Worm (Caenorhabditis elegans) whole organism, dauer: ENCODE data around the gene F23D12.7.

Experiments used
- unc-62 ChIP-seq: sonication (generic microtip); optimal IDR thresholded peaks from 2 replicates; lab custom pipeline; 2017; ENCODE audit warnings: missing biosample characterization, missing genetic modification reagents, missing genetic modification characterization

F23D12.7 gene

ce11 chrX:14480248-14480647 lies 26.6 kb upstream of the F23D12.7 start, which contains the start of gene gfi-3:
TSS of gene gfi-3 (plus strand) at chrX:14480572.
- TF ChIP-seq unc-62 (GFP tag; lab: Kevin White, UChicago), result no peak

- no peak for TF ChIP-seq unc-62 (GFP tag; lab: Kevin White, UChicago)
These were observed 25.3 kb upstream of the F23D12.7 start, which contains the start of gene M163.11 for ce11 chrX:14478743-14479428. TSS of gene M163.11 (plus strand) at chrX:14479378.

ce11 chrX:14478193-14478592 lies 24.6 kb upstream of the F23D12.7 start:
- TF ChIP-seq unc-62 (GFP tag; lab: Kevin White, UChicago), result no peak

ce11 chrX:14477338-14477737 lies 23.7 kb upstream of the F23D12.7 start:
- TF ChIP-seq unc-62 (GFP tag; lab: Kevin White, UChicago), result no peak

- no peak for TF ChIP-seq unc-62 (GFP tag; lab: Kevin White, UChicago)
These were observed 23.1 kb upstream of the F23D12.7 start for ce11 chrX:14476625-14477257.

- no peak for TF ChIP-seq unc-62 (GFP tag; lab: Kevin White, UChicago)
These were observed 20.1 kb upstream of the F23D12.7 start, which contains the start of gene M163.5 for ce11 chrX:14473740-14474139. TSS of gene M163.5 (plus strand) at chrX:14474040.

- no peak for TF ChIP-seq unc-62 (GFP tag; lab: Kevin White, UChicago)
These were observed 17.1 kb upstream of the F23D12.7 start, which contains the start of gene M163.10 for ce11 chrX:14470687-14471086. TSS of gene M163.10 (plus strand) at chrX:14470987.

ce11 chrX:14469284-14469683 lies 15.6 kb upstream of the F23D12.7 start, which contains the start of gene M163.9:
TSS of gene M163.9 (plus strand) at chrX:14469584.
- TF ChIP-seq unc-62 (GFP tag; lab: Kevin White, UChicago), result no peak

ce11 chrX:14466532-14466931 lies 12.9 kb upstream of the F23D12.7 start, which contains the start of gene M163.21:
TSS of gene M163.21 (plus strand) at chrX:14466832.
- TF ChIP-seq unc-62 (GFP tag; lab: Kevin White, UChicago), result no peak

- no peak for TF ChIP-seq unc-62 (GFP tag; lab: Kevin White, UChicago)
These were observed 12.0 kb upstream of the F23D12.7 start, which contains the start of gene M163.22 for ce11 chrX:14465593-14465992. TSS of gene M163.22 (plus strand) at chrX:14465893.

ce11 chrX:14464513-14464912 lies 10.9 kb upstream of the F23D12.7 start, which contains the start of gene M163.7:
TSS of gene M163.7 (plus strand) at chrX:14464813.
- TF ChIP-seq unc-62 (GFP tag; lab: Kevin White, UChicago), result no peak

ce11 chrX:14460412-14460811 lies 6.8 kb upstream of the F23D12.7 start, which contains the start of gene Y66C5A.2:
TSS of gene Y66C5A.2 (plus strand) at chrX:14460712.
- no peak for TF ChIP-seq unc-62 (GFP tag; lab: Kevin White, UChicago)

ce11 chrX:14455419-14455818 lies 1.8 kb upstream of the F23D12.7 start, which contains the start of gene Y66C5A.1:
TSS of gene Y66C5A.1 (minus strand) at chrX:14455519.
- no peak for TF ChIP-seq unc-62 (GFP tag; lab: Kevin White, UChicago)

- TF ChIP-seq unc-62 (GFP tag; lab: Kevin White, UChicago), result no peak
These were observed 5.7 kb downstream of the F23D12.7 start, which contains the start of gene jmjd-3.2 for ce11 chrX:14447910-14448309. TSS of gene jmjd-3.2 (plus strand) at chrX:14448210.

- TF ChIP-seq unc-62 (GFP tag; lab: Kevin White, UChicago), result no peak
These were observed 6.1 kb downstream of the F23D12.7 start for ce11 chrX:14447498-14447897.

- no peak for TF ChIP-seq unc-62 (GFP tag; lab: Kevin White, UChicago)
These were observed 8.9 kb downstream of the F23D12.7 start, which contains the start of gene F23D12.4 for ce11 chrX:14444701-14445100. TSS of gene F23D12.4 (plus strand) at chrX:14445001.
